Worm (Caenorhabditis elegans) whole organism, late embryonic: ENCODE measurements around the gene srh-245.

Source experiments
- C08G9.2 ChIP-seq: sonication (generic microtip); optimal IDR thresholded peaks from 2 replicates; lab custom pipeline; 2016; ENCODE audit warnings: mild to moderate bottlenecking, missing genetic modification characterization, moderate library complexity, missing compliant biosample characterization
- ama-1 ChIP-seq: fragments of 150-350 bp; optimal IDR thresholded peaks from 2 replicates; lab custom pipeline; 2014
- ceh-2 ChIP-seq: sonication (generic microtip); optimal IDR thresholded peaks from 2 replicates; lab custom pipeline; 2016; ENCODE audit warnings: missing genotype, missing genetic modification characterization, missing compliant biosample characterization
- ceh-22 ChIP-seq: sonication (generic microtip); optimal IDR thresholded peaks from 2 replicates; lab custom pipeline; 2017; ENCODE audit warnings: missing biosample characterization, missing genetic modification characterization
- ceh-34 ChIP-seq: sonication (generic microtip); optimal IDR thresholded peaks from 2 replicates; lab custom pipeline; 2016; ENCODE audit warnings: mild to moderate bottlenecking, missing genetic modification characterization, missing compliant biosample characterization
- ceh-9 ChIP-seq: sonication (generic microtip); optimal IDR thresholded peaks from 2 replicates; lab custom pipeline; 2016; ENCODE audit warnings: mild to moderate bottlenecking, missing genetic modification characterization, inconsistent platforms, missing compliant biosample characterization
- hlh-30 ChIP-seq: sonication (generic microtip); optimal IDR thresholded peaks from 2 replicates; lab custom pipeline; 2017; ENCODE audit warnings: antibody characterized with exemption, missing genetic modification characterization, missing compliant biosample characterization; ENCODE audit not compliant: insufficient read depth
- madf-2 ChIP-seq: sonication (generic microtip); optimal IDR thresholded peaks from 2 replicates; lab custom pipeline; 2017; ENCODE audit warnings: missing genetic modification characterization, missing compliant biosample characterization
- nhr-11 ChIP-seq: fragments of 150-350 bp; optimal IDR thresholded peaks from 2 replicates; lab custom pipeline; 2014; ENCODE audit warnings: missing biosample characterization, missing genetic modification characterization

ce11 chrV:694625-695024 lies 38.9 kb upstream of the srh-245 start, which contains the start of gene srj-53:
- TF ChIP-seq C08G9.2 (tag; lab: Kevin White, UChicago) (no peak), ceh-22 (tag; lab: Kevin White, UChicago) (no peak), ama-1 (lab: Kevin White, UChicago) (no peak), madf-2 (tag; lab: Kevin White, UChicago) (no peak), ceh-9 (tag; lab: Kevin White, UChicago) (no peak), nhr-11 (tag; lab: Kevin White, UChicago) (no peak), ceh-2 (tag; lab: Kevin White, UChicago) (no peak), hlh-30 (tag; lab: Kevin White, UChicago) (no peak), ceh-34 (tag; lab: Kevin White, UChicago) (no peak)
